Worm (Caenorhabditis elegans): Measurements from ENCODE around the gene nlp-78.

The nlp-78 gene

ce11 chrII:9097302-9097701 is 38.7 kb upstream of the nlp-78 start:
- TF ChIP-seq tbx-2 (tag; optimal IDR thresholded peaks at IDR 0.05) (no peak), lin-39 (tag; optimal IDR thresholded peaks at IDR 0.05) (no peak), fkh-10 (GFP tag; optimal IDR thresholded peaks at IDR 0.05) (no peak), ceh-28 (tag; optimal IDR thresholded peaks at IDR 0.05) (no peak), eor-1 (tag; optimal IDR thresholded peaks at IDR 0.05) (no peak), nhr-237 (tag; optimal IDR thresholded peaks at IDR 0.05) (no peak), zag-1 (tag; optimal IDR thresholded peaks at IDR 0.05) (no peak), elt-2 (tag; optimal IDR thresholded peaks at IDR 0.05) (no peak), ama-1 (optimal IDR thresholded peaks at IDR 0.05) (no peak), lin-15B (tag; optimal IDR thresholded peaks at IDR 0.05) (no peak)

DNA sequence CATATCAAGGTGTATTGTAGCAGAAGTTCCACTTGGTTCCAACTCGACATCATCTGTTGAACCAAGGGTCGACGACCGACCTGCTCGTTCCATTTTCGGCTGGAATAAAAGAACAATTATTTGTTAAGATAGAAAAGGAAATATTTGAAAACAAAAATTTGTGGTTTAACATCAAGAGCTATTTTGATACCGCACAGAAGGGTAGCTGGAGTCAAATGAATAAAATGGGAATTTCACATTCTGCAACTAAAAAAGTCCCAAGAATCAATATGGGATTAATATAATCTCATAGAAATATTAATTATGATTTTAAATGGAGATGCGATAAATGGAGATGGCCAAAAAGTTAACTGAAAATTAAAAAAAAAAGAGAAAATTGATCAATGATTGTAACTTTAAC is 37.5 kb upstream of the nlp-78 start, which contains the start of gene clh-5:
Gene clh-5, minus strand, starts transcription at position 101 of the 400 bp plus-strand sequence.
- no peak for TF ChIP-seq ztf-4 (tag; optimal IDR thresholded peaks at IDR 0.05)
- TF ChIP-seq nhr-43 (tag; optimal IDR thresholded peaks at IDR 0.05; ENCODE audit: poor library complexity, severe bottlenecking) = no peak
- no peak for TF ChIP-seq ceh-82 (tag; optimal IDR thresholded peaks at IDR 0.05)
- TF ChIP-seq mml-1 (tag; optimal IDR thresholded peaks at IDR 0.05) = no peak
- no peak for TF ChIP-seq ZK546.5 (tag; optimal IDR thresholded peaks at IDR 0.05)
- TF ChIP-seq eor-1 (tag; optimal IDR thresholded peaks at IDR 0.05) = no peak
- no peak for TF ChIP-seq nhr-76 (tag; optimal IDR thresholded peaks at IDR 0.05)
- TF ChIP-seq ama-1 (optimal IDR thresholded peaks at IDR 0.05) = no peak
- TF ChIP-seq fkh-10 (GFP tag; optimal IDR thresholded peaks at IDR 0.05) = no peak
- TF ChIP-seq unc-62 (GFP tag; optimal IDR thresholded peaks at IDR 0.05) = no peak
- no peak for TF ChIP-seq aly-2 (tag; optimal IDR thresholded peaks at IDR 0.05)
- TF ChIP-seq nhr-11 (tag; optimal IDR thresholded peaks at IDR 0.05) = no peak
- TF ChIP-seq jun-1 (tag; optimal IDR thresholded peaks at IDR 0.05) = no peak
- TF ChIP-seq zag-1 (tag; optimal IDR thresholded peaks at IDR 0.05) = no peak
- no peak for TF ChIP-seq nhr-77 (tag; optimal IDR thresholded peaks at IDR 0.05)
- TF ChIP-seq nhr-237 (tag; optimal IDR thresholded peaks at IDR 0.05) = no peak
- no peak for TF ChIP-seq fkh-2 (tag; optimal IDR thresholded peaks at IDR 0.05)
- TF ChIP-seq snpc-4 (tag; optimal IDR thresholded peaks at IDR 0.05) = no peak
- TF ChIP-seq egl-5 (tag; optimal IDR thresholded peaks at IDR 0.05) = no peak

- TF ChIP-seq lin-15B (tag; optimal IDR thresholded peaks at IDR 0.05) = peak; percentile 67
- peak; percentile 65 for TF ChIP-seq nhr-23 (tag; optimal IDR thresholded peaks at IDR 0.05)
- peak; percentile 72 for TF ChIP-seq skn-1 (tag; optimal IDR thresholded peaks at IDR 0.05)
- TF ChIP-seq nhr-25 (tag; optimal IDR thresholded peaks at IDR 0.05) = peak; percentile 51
- TF ChIP-seq lsy-12 (tag; optimal IDR thresholded peaks at IDR 0.05) = peak; percentile 14
- peak; percentile 44 for TF ChIP-seq hmg-11 (tag; optimal IDR thresholded peaks at IDR 0.05)
- TF ChIP-seq ceh-28 (tag; optimal IDR thresholded peaks at IDR 0.05) = peak; percentile 28
- TF ChIP-seq tbx-2 (tag; optimal IDR thresholded peaks at IDR 0.05) = peak; percentile 55
- no peak for TF ChIP-seq unc-39 (tag; optimal IDR thresholded peaks at IDR 0.05)
- TF ChIP-seq nhr-12 (tag; optimal IDR thresholded peaks at IDR 0.05) = no peak
- peak; percentile 30 for TF ChIP-seq elt-2 (tag; optimal IDR thresholded peaks at IDR 0.05)
- TF ChIP-seq nfya-1 (tag; optimal IDR thresholded peaks at IDR 0.05; ENCODE audit: insufficient read depth) = peak; percentile 72
- no peak for TF ChIP-seq lin-39 (tag; optimal IDR thresholded peaks at IDR 0.05)
- peak; percentile 25 for TF ChIP-seq R02D3.7 (tag; optimal IDR thresholded peaks at IDR 0.05)
- no peak for TF ChIP-seq ceh-82 (tag; optimal IDR thresholded peaks at IDR 0.05)
- TF ChIP-seq pqm-1 (tag; optimal IDR thresholded peaks at IDR 0.05) = peak; percentile 12
- no peak for TF ChIP-seq ZK546.5 (tag; optimal IDR thresholded peaks at IDR 0.05)
- TF ChIP-seq pha-4 (tag; optimal IDR thresholded peaks at IDR 0.05) = peak; percentile 72
- peak; percentile 56 for TF ChIP-seq snpc-4 (tag; optimal IDR thresholded peaks at IDR 0.05)
- TF ChIP-seq nhr-43 (tag; optimal IDR thresholded peaks at IDR 0.05; ENCODE audit: poor library complexity, severe bottlenecking) = peak; percentile 48
Observed at ce11 chrII:9099017-9099416, 37.0 kb upstream of the nlp-78 start, which contains the start of gene T24H10.1. T24H10.1 (plus strand) TSS chrII:9099371.

DNA sequence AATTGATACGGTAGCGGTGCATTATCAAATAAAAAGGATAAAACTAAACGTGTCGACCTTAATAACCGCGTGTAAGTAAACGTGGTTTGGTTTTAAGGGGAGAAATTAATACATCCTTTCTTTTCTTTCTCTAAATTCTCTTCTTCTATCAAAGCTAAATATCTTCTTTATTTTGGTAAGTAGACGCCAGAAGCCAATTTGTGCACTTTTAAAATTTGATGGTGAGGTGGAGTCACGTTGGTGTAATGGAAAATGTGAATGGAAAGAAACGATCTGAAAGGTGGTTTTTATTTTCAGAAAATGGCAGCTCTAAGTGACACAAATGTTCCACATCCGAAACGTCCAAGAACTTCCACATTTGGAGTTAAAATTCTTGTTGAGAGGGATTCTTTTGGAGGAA is 35.2 kb upstream of the nlp-78 start, which contains the start of gene T24H10.5:
Gene T24H10.5, plus strand, starts transcription at position 301 of the 400 bp plus-strand sequence.
- no peak for TF ChIP-seq nhr-12 (tag; optimal IDR thresholded peaks at IDR 0.05)
- no peak for TF ChIP-seq skn-1 (tag; optimal IDR thresholded peaks at IDR 0.05)
- TF ChIP-seq eor-1 (tag; optimal IDR thresholded peaks at IDR 0.05) = no peak
- no peak for TF ChIP-seq hmg-11 (tag; optimal IDR thresholded peaks at IDR 0.05)
- TF ChIP-seq nhr-43 (tag; optimal IDR thresholded peaks at IDR 0.05; ENCODE audit: poor library complexity, severe bottlenecking) = no peak
- TF ChIP-seq ZK546.5 (tag; optimal IDR thresholded peaks at IDR 0.05) = no peak
- TF ChIP-seq lin-39 (tag; optimal IDR thresholded peaks at IDR 0.05) = no peak
- TF ChIP-seq ztf-4 (tag; optimal IDR thresholded peaks at IDR 0.05) = no peak
